Fruit fly (Drosophila melanogaster): Measurements from ENCODE around the gene mge.

mge gene

DNA sequence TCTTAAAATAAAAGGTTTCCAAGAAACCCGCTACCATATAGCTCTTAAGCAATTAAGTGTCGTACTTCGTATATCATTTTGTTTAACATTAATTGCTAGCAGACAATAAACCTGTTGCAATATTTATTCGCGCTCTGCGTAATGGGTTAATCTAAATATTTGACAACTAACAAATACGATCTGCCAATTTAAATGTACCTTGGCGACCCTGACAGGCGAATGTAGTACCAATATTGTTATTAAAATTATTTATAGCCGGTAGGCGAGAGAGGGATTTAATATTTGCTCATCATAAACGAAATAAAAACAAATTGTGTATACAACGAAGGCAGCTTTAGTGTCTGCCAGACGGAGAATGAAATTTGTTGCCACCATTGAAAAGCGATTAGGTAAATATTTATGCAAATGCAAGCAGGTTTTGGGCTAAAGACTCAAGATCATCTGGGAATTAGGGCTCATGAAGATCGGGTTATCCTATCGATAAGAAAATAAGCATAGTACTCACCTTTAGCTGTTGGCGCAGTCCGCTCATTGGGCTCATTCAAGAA lies 23.1 kb upstream of the mge start:
- no peak for TF ChIP-seq CG11762 (GFP tag; optimal IDR thresholded peaks at IDR 0.05; ENCODE audit: insufficient read depth)
- TF ChIP-seq CG6792 (GFP tag; optimal IDR thresholded peaks at IDR 0.05), result no peak
- peak; percentile 69 for TF ChIP-seq Eip78C (GFP tag)
- no peak for TF ChIP-seq CG8632 (GFP tag; optimal IDR thresholded peaks at IDR 0.05)
- TF ChIP-seq Hr4 (GFP tag; optimal IDR thresholded peaks at IDR 0.05), result no peak
- TF ChIP-seq fkh (GFP tag; optimal IDR thresholded peaks at IDR 0.05), result peak; percentile 80
- TF ChIP-seq CG6854 (GFP tag; optimal IDR thresholded peaks at IDR 0.05), result no peak

- TF ChIP-seq CG11762 (GFP tag; optimal IDR thresholded peaks at IDR 0.05; ENCODE audit: insufficient read depth) (no peak), CG6792 (GFP tag; optimal IDR thresholded peaks at IDR 0.05) (no peak), fkh (GFP tag; optimal IDR thresholded peaks at IDR 0.05) (peak; percentile 51), CG6276 (GFP tag; optimal IDR thresholded peaks at IDR 0.05) (no peak), CG10631 (GFP tag; optimal IDR thresholded peaks at IDR 0.05) (no peak)
Observed at dm6 chr3L:3931778-3932177, 22.0 kb upstream of the mge start.

- TF ChIP-seq Hr38 (GFP tag; optimal IDR thresholded peaks at IDR 0.05), result no peak
- no peak for TF ChIP-seq Ets21C (GFP tag; optimal IDR thresholded peaks at IDR 0.05)
- no peak for TF ChIP-seq CG3032 (tag; optimal IDR thresholded peaks at IDR 0.05)
- TF ChIP-seq Lpt (GFP tag; optimal IDR thresholded peaks at IDR 0.05), result no peak
- no peak for TF ChIP-seq CG34406 (GFP tag; optimal IDR thresholded peaks at IDR 0.05)
- no peak for TF ChIP-seq CG4318 (GFP tag; optimal IDR thresholded peaks at IDR 0.05)
- peak; percentile 14; the same call in 1 of the 3 replicates for TF ChIP-seq CG8119 (GFP tag; IDR thresholded peaks at IDR 0.05)
- TF ChIP-seq Gug (GFP tag; IDR thresholded peaks at IDR 0.05), result no peak
- TF ChIP-seq pdm3 (GFP tag; optimal IDR thresholded peaks at IDR 0.05), result no peak
- TF ChIP-seq Smox (GFP tag; optimal IDR thresholded peaks at IDR 0.05), result no peak
- TF ChIP-seq fkh (GFP tag; optimal IDR thresholded peaks at IDR 0.05), result peak; percentile 45
Observed at dm6 chr3L:3930930-3931329, 21.2 kb upstream of the mge start.

DNA sequence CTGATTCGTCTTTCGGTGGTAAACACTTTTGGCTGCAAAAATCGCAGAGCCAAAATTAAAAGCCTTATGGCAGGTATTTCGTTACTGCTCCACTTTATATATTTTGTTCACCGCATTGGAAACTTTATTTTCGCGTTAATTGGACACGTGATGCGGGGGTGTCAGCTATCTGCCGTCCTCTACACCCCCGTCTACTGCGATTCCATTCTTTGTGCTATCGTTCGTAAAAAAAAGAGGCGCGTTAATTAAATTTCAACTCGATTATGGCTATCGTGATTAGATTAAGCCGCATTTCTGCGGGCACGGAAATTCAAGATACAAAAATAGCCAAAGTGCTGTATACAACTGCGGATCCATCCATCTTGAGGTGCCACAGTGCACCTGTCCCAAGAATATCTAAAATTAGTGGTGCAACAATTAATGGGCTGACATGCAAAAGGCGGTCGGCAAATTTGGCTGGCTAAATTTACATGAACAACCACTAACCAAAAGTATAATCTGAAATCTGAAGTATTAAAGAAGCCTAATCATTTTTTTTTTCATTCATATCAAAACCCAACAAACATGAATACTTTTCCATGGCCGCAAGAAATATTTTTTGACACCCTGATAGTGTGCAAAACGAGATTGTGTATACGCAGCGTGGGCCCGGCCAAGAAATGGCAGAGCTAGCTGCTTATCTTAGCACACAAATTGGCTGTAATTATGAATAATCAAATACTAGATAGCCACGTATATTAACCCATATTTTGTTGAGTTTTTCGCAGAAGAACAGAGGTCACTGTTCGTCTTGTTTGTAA lies 20.4 kb upstream of the mge start:
- no peak for TF ChIP-seq Hr38 (GFP tag; optimal IDR thresholded peaks at IDR 0.05)
- TF ChIP-seq svp (GFP tag), result peak; percentile 13
- peak; percentile 38 for TF ChIP-seq vri (GFP tag; optimal IDR thresholded peaks at IDR 0.05)

- TF ChIP-seq dsx (GFP tag; optimal IDR thresholded peaks at IDR 0.05; ENCODE audit: poor library complexity, severe bottlenecking) (no peak), vri (GFP tag; optimal IDR thresholded peaks at IDR 0.05) (peak; percentile 85), CG3919 (GFP tag; optimal IDR thresholded peaks at IDR 0.05) (no peak), Hr39 (GFP tag; optimal IDR thresholded peaks at IDR 0.05) (no peak), Eip78C (GFP tag) (peak; percentile 24)
Observed at dm6 chr3L:3928943-3929785, 19.4 kb upstream of the mge start.

DNA sequence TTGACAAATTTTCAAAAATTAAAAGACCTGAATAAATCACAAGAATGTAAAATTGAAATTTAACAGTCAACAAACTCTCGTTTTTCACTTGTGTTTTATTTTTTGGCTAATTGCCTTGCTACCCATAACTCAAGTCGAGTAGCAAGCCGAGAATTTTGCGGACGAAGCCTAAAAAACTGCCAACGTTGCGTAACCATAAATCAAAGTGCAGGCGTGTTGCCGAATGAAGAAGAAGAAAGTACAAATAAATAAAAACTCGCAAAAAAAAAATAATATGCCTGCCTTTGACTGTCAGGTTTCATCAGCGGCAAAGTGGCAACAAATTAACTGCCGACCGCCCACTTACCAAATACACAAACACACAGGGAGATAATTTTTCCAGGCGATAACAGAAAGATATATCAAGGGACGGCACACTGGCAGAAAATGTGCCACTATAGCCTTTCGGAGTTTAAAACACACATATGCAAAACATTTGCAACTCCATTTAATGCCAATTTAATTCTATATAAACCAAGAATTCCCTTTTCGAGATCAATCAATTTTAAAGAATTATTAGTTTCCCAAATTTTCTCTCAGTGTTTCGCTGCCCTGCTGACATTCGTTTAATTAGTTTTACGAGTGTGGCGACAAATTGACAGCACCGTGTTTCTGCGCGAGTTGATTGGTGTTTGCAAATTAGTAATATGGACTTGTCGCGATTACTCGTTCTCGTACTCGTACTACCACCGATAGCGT lies 18.6 kb upstream of the mge start:
- TF ChIP-seq CG15336 (GFP tag; IDR thresholded peaks at IDR 0.05), result peak; percentile 78
- TF ChIP-seq cyc (GFP tag; optimal IDR thresholded peaks at IDR 0.05), result peak; percentile 89
- peak; percentile 62 for TF ChIP-seq CG11762 (GFP tag; optimal IDR thresholded peaks at IDR 0.05; ENCODE audit: insufficient read depth)
- TF ChIP-seq dsx (GFP tag; optimal IDR thresholded peaks at IDR 0.05; ENCODE audit: poor library complexity, severe bottlenecking), result peak; percentile 60
- peak; percentile 80 for TF ChIP-seq eg (GFP tag; IDR thresholded peaks at IDR 0.05)
- TF ChIP-seq Hr4 (GFP tag; optimal IDR thresholded peaks at IDR 0.05), result peak; percentile 78
- peak; percentile 80 for TF ChIP-seq CG3919 (GFP tag; optimal IDR thresholded peaks at IDR 0.05)
- peak; percentile 73 for TF ChIP-seq CG7368 (GFP tag; optimal IDR thresholded peaks at IDR 0.05)
- peak; percentile 84 for TF ChIP-seq achi (GFP tag; optimal IDR thresholded peaks at IDR 0.05)
- peak; percentile 53 for TF ChIP-seq Lpt (GFP tag; optimal IDR thresholded peaks at IDR 0.05)
- TF ChIP-seq Eip93F (GFP tag; optimal IDR thresholded peaks at IDR 0.05), result peak; percentile 69
- peak; percentile 70 for TF ChIP-seq Gug (GFP tag; IDR thresholded peaks at IDR 0.05)
- peak; percentile 51 to 62 for TF ChIP-seq salr (GFP tag; optimal IDR thresholded peaks at IDR 0.05)
- TF ChIP-seq Sox14 (GFP tag; optimal IDR thresholded peaks at IDR 0.05), result peak; percentile 90
- peak; percentile 91 for TF ChIP-seq CG34406 (GFP tag; optimal IDR thresholded peaks at IDR 0.05)
- TF ChIP-seq Hr39 (GFP tag; optimal IDR thresholded peaks at IDR 0.05), result peak; percentile 95
- TF ChIP-seq fkh (GFP tag; optimal IDR thresholded peaks at IDR 0.05), result peak; percentile 55
- peak; percentile 83 for TF ChIP-seq CG11902 (GFP tag; optimal IDR thresholded peaks at IDR 0.05)
- TF ChIP-seq Hr38 (GFP tag; optimal IDR thresholded peaks at IDR 0.05), result no peak
- TF ChIP-seq Ets21C (GFP tag; optimal IDR thresholded peaks at IDR 0.05), result peak; percentile 81
- peak; percentile 29 for TF ChIP-seq CG6808 (GFP tag; optimal IDR thresholded peaks at IDR 0.05)
